Worm (Caenorhabditis elegans) whole organism, young adult: ENCODE measurements around the gene T20G5.9.

ENCODE experiments used
- B0019.2 ChIP-seq: fragments of 200-800 bp; sonication (Bioruptor generic); conservative IDR thresholded peaks from 2 replicates; pipeline ENCODE4 v1.3.6; 2022; ENCODE audit warnings: missing genetic modification reagents, missing genetic modification characterization, missing compliant biosample characterization
- B0035.1 ChIP-seq: sonication (generic microtip); optimal IDR thresholded peaks from 2 replicates; lab custom pipeline; 2016; ENCODE audit warnings: missing genetic modification characterization, mild to moderate bottlenecking, missing compliant biosample characterization, missing genotype, missing genetic modification reagents
- F10E7.11 ChIP-seq: sonication (generic microtip); optimal IDR thresholded peaks from 2 replicates; lab custom pipeline; 2017; ENCODE audit warnings: mild to moderate bottlenecking, missing genetic modification characterization, moderate library complexity, missing compliant biosample characterization
- F22D6.2 ChIP-seq: sonication (generic microtip); optimal IDR thresholded peaks from 2 replicates; lab custom pipeline; 2016; ENCODE audit warnings: mild to moderate bottlenecking, missing genetic modification characterization, missing compliant biosample characterization
- F23B12.7 ChIP-seq: sonication (generic microtip); optimal IDR thresholded peaks from 2 replicates; lab custom pipeline; 2017; ENCODE audit warnings: missing genetic modification characterization, mild to moderate bottlenecking, missing compliant biosample characterization, antibody characterized with exemption, moderate library complexity; ENCODE audit not compliant: insufficient read depth
- F49E8.2 ChIP-seq: sonication (generic microtip); optimal IDR thresholded peaks from 3 replicates; lab custom pipeline; 2017; ENCODE audit warnings: missing genetic modification characterization, mild to moderate bottlenecking, missing compliant biosample characterization, antibody characterized with exemption, moderate library complexity; ENCODE audit not compliant: insufficient read depth
- F57C9.4 ChIP-seq: sonication (generic microtip); optimal IDR thresholded peaks from 2 replicates; lab custom pipeline; 2017; ENCODE audit warnings: mild to moderate bottlenecking, missing genetic modification characterization, missing compliant biosample characterization
- T07F8.4 ChIP-seq: sonication (generic microtip); optimal IDR thresholded peaks from 2 replicates; lab custom pipeline; 2016; ENCODE audit warnings: mild to moderate bottlenecking, missing genetic modification characterization, moderate library complexity, missing compliant biosample characterization
- ZK185.1 ChIP-seq: sonication (generic microtip); optimal IDR thresholded peaks from 2 replicates; lab custom pipeline; 2016; ENCODE audit warnings: mild to moderate bottlenecking, missing genetic modification characterization, missing compliant biosample characterization; ENCODE audit not compliant: poor library complexity, severe bottlenecking
- aptf-3 ChIP-seq: fragments of 200-800 bp; sonication (Bioruptor generic); IDR thresholded peaks from 2 replicates; pipeline ENCODE4 v1.3.6; 2022; ENCODE audit warnings: missing genetic modification characterization, missing compliant biosample characterization
- atf-7 ChIP-seq: sonication (generic microtip); optimal IDR thresholded peaks from 2 replicates; lab custom pipeline; 2017; ENCODE audit warnings: mild to moderate bottlenecking, missing genetic modification characterization, missing compliant biosample characterization
- athp-1 ChIP-seq: sonication (generic microtip); optimal IDR thresholded peaks from 2 replicates; lab custom pipeline; 2017; ENCODE audit warnings: mild to moderate bottlenecking, missing genetic modification characterization, missing compliant biosample characterization
- attf-5 ChIP-seq: fragments of 200-800 bp; sonication (Bioruptor generic); optimal IDR thresholded peaks from 2 replicates; lab custom pipeline; 2018; ENCODE audit warnings: mild to moderate bottlenecking, missing genetic modification characterization, missing compliant biosample characterization
- ccch-3 ChIP-seq: fragments of 200-800 bp; sonication (Bioruptor generic); optimal IDR thresholded peaks from 2 replicates; lab custom pipeline; 2018; ENCODE audit warnings: mild to moderate bottlenecking, missing genetic modification characterization, missing compliant biosample characterization
- cebp-1 ChIP-seq, 2 experiments: fragments of 200-800 bp in 1 of 2; sonication (Bioruptor generic) in 1 of 2; sonication (generic microtip) in 1 of 2; IDR thresholded peaks in 1 of 2; optimal IDR thresholded peaks in 1 of 2; 2 replicates each; pipeline versions ENCODE4 v1.3.6 to Lab custom; 2017 to 2022; ENCODE audit warnings: missing compliant biosample characterization in 2 of 2, missing genetic modification characterization in 2 of 2, mild to moderate bottlenecking in 1 of 2, missing genetic modification reagents in 1 of 2, moderate library complexity in 1 of 2
- cebp-2 ChIP-seq: fragments of 200-800 bp; sonication (Bioruptor generic); IDR thresholded peaks from 2 replicates; pipeline ENCODE4 v1.3.6; 2022; ENCODE audit warnings: missing genetic modification characterization, missing compliant biosample characterization
- ceh-100 ChIP-seq: fragments of 200-800 bp; sonication (Bioruptor generic); IDR thresholded peaks from 2 replicates; pipeline ENCODE4 v1.3.6; 2022; ENCODE audit warnings: missing genetic modification reagents, missing genetic modification characterization, missing compliant biosample characterization
- ceh-79 ChIP-seq: sonication (generic microtip); optimal IDR thresholded peaks from 2 replicates; lab custom pipeline; 2017; ENCODE audit warnings: mild to moderate bottlenecking, missing genetic modification characterization, missing compliant biosample characterization
- ceh-91 ChIP-seq: fragments of 200-800 bp; sonication (Bioruptor generic); IDR thresholded peaks from 2 replicates; pipeline ENCODE4 v1.3.6; 2022; ENCODE audit warnings: missing genetic modification reagents, missing genetic modification characterization, missing compliant biosample characterization
- chd-7 ChIP-seq: sonication (generic microtip); optimal IDR thresholded peaks from 2 replicates; lab custom pipeline; 2016; ENCODE audit warnings: mild to moderate bottlenecking, missing genetic modification characterization, moderate library complexity, missing compliant biosample characterization
- die-1 ChIP-seq: sonication (generic microtip); optimal IDR thresholded peaks from 2 replicates; lab custom pipeline; 2016; ENCODE audit warnings: missing genotype, mild to moderate bottlenecking, missing genetic modification characterization, missing compliant biosample characterization
- egrh-3 ChIP-seq: fragments of 200-800 bp; sonication (Bioruptor generic); IDR thresholded peaks from 2 replicates; pipeline ENCODE4 v1.3.6; 2022; ENCODE audit warnings: missing genetic modification reagents, missing genetic modification characterization, missing compliant biosample characterization
- hmg-20 ChIP-seq: fragments of 200-800 bp; sonication (Bioruptor generic); IDR thresholded peaks from 2 replicates; pipeline ENCODE4 v1.3.6; 2022; ENCODE audit warnings: missing genetic modification reagents, missing genetic modification characterization, missing compliant biosample characterization
- hrde-1 ChIP-seq: sonication (generic microtip); optimal IDR thresholded peaks from 2 replicates; lab custom pipeline; 2016; ENCODE audit warnings: missing genetic modification characterization, mild to moderate bottlenecking, missing compliant biosample characterization, moderate library complexity, missing genotype, missing genetic modification reagents, borderline replicate concordance
- lin-40 ChIP-seq: sonication (generic microtip); optimal IDR thresholded peaks from 2 replicates; lab custom pipeline; 2016; ENCODE audit warnings: missing genetic modification characterization, mild to moderate bottlenecking, missing compliant biosample characterization, missing genotype, missing genetic modification reagents
- lin-54 ChIP-seq: fragments of 200-800 bp; sonication (Bioruptor generic); optimal IDR thresholded peaks from 2 replicates; lab custom pipeline; 2018; ENCODE audit warnings: mild to moderate bottlenecking, missing genetic modification characterization, missing compliant biosample characterization
- lsl-1 ChIP-seq: fragments of 200-800 bp; sonication (Bioruptor generic); optimal IDR thresholded peaks from 2 replicates; lab custom pipeline; 2018; ENCODE audit warnings: mild to moderate bottlenecking, missing genetic modification characterization, moderate library complexity, missing compliant biosample characterization
- madf-10 ChIP-seq: sonication (generic microtip); optimal IDR thresholded peaks from 2 replicates; lab custom pipeline; 2016; ENCODE audit warnings: mild to moderate bottlenecking, missing genetic modification characterization, missing compliant biosample characterization
- mes-4 ChIP-seq: sonication (generic microtip); optimal IDR thresholded peaks from 2 replicates; lab custom pipeline; 2016; ENCODE audit warnings: missing genotype, missing genetic modification characterization, missing compliant biosample characterization
- nhr-80 ChIP-seq: sonication (generic microtip); optimal IDR thresholded peaks from 2 replicates; lab custom pipeline; 2016; ENCODE audit warnings: missing genetic modification characterization, missing compliant biosample characterization
- nhr-90 ChIP-seq: sonication (generic microtip); optimal IDR thresholded peaks from 2 replicates; lab custom pipeline; 2016; ENCODE audit warnings: missing genotype, mild to moderate bottlenecking, missing genetic modification characterization, missing compliant biosample characterization
- pbrm-1 ChIP-seq: fragments of 200-800 bp; sonication (Bioruptor generic); IDR thresholded peaks from 2 replicates; pipeline ENCODE4 v1.3.6; 2022; ENCODE audit warnings: missing genetic modification reagents, missing genetic modification characterization, missing compliant biosample characterization
- pha-4 ChIP-seq: fragments of 150-350 bp; sonication (generic microtip); optimal IDR thresholded peaks from 2 replicates; lab custom pipeline; 2014; ENCODE audit warnings: missing biosample characterization, missing genetic modification reagents, missing genetic modification characterization
- snpc-3.4 ChIP-seq: sonication (generic microtip); optimal IDR thresholded peaks from 2 replicates; lab custom pipeline; 2017; ENCODE audit warnings: missing genetic modification characterization, mild to moderate bottlenecking, missing compliant biosample characterization, antibody characterized with exemption, moderate library complexity, missing genotype, missing genetic modification reagents
- snpc-4 ChIP-seq, 5 experiments: fragments of 150-350 bp in 1 of 5; sonication (generic microtip) in 4 of 5; optimal IDR thresholded peaks; 2 replicates each; lab custom pipeline; 2014 to 2018; ENCODE audit warnings: missing genetic modification characterization in 5 of 5, missing biosample characterization in 3 of 5, antibody characterized with exemption in 2 of 5, mild to moderate bottlenecking in 2 of 5, missing compliant biosample characterization in 2 of 5, missing genotype in 2 of 5, moderate library complexity in 2 of 5, missing genetic modification reagents in 1 of 5
- sptf-2 ChIP-seq: fragments of 200-800 bp; sonication (Bioruptor generic); optimal IDR thresholded peaks from 2 replicates; lab custom pipeline; 2018; ENCODE audit warnings: mild to moderate bottlenecking, missing genetic modification characterization, missing compliant biosample characterization
- tbp1 ChIP-seq: fragments of 200-800 bp; sonication (Bioruptor generic); optimal IDR thresholded peaks from 2 replicates; lab custom pipeline; 2018; ENCODE audit warnings: mild to moderate bottlenecking, missing genetic modification characterization, missing compliant biosample characterization
- tlf-1 ChIP-seq: fragments of 200-800 bp; sonication (Bioruptor generic); optimal IDR thresholded peaks from 2 replicates; lab custom pipeline; 2018; ENCODE audit warnings: mild to moderate bottlenecking, missing genetic modification characterization, missing compliant biosample characterization
- unc-130 ChIP-seq: sonication (generic microtip); optimal IDR thresholded peaks from 2 replicates; lab custom pipeline; 2016; ENCODE audit warnings: missing genetic modification reagents, missing genetic modification characterization, missing compliant biosample characterization
- unc-62 ChIP-seq: fragments of 150-350 bp; optimal IDR thresholded peaks from 2 replicates; lab custom pipeline; 2014; ENCODE audit warnings: missing biosample characterization, missing genetic modification reagents, missing genetic modification characterization
- zim-3 ChIP-seq: sonication (generic microtip); optimal IDR thresholded peaks from 2 replicates; lab custom pipeline; 2017; ENCODE audit warnings: mild to moderate bottlenecking, missing genetic modification characterization, moderate library complexity, missing compliant biosample characterization
- ztf-18 ChIP-seq: sonication (generic microtip); optimal IDR thresholded peaks from 2 replicates; lab custom pipeline; 2016; ENCODE audit warnings: missing genotype, mild to moderate bottlenecking, missing genetic modification characterization, missing compliant biosample characterization
- ztf-25 ChIP-seq: fragments of 200-800 bp; sonication (Bioruptor generic); IDR thresholded peaks from 2 replicates; pipeline ENCODE4 v1.3.6; 2022; ENCODE audit warnings: missing genetic modification reagents, missing genetic modification characterization, missing compliant biosample characterization
- ztf-26 ChIP-seq: sonication (generic microtip); optimal IDR thresholded peaks from 2 replicates; lab custom pipeline; 2017; ENCODE audit warnings: missing genetic modification characterization, missing compliant biosample characterization

Gene T20G5.9

DNA sequence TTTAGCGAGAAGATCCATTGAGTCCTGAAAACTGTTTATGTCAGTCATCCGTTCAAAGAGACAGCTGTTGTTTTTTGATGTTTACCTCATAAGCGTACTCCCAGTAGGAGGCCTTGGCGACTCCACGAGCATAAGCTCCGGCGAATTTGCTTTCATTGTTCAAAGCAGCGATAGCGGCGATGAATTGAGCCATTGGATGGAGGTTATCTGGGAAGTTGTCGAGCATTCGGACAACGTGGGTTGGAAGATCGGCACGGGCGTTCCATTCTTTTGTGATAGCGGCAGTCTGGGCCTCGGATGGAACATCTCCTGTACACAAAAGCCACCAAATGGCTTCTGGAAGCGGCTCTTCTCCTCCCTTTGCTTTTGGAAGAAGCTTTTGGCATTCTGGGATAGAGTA is 6.2 kb downstream of the T20G5.9 start (continued):
- no peak for TF ChIP-seq ceh-91 (GFP tag; lab: Robert Waterston, UW)
- no peak for TF ChIP-seq aptf-3 (GFP tag; lab: Robert Waterston, UW)
- no peak for TF ChIP-seq sptf-2 (GFP tag; lab: Kevin White, UChicago)
- TF ChIP-seq, all 124 proteins: peak for 0

ce11 chrIII:10216585-10217278 is 7.1 kb downstream of the T20G5.9 start, which contains the start of gene cts-1:
Gene cts-1 (minus strand): TSS chrIII:10216635.
- TF ChIP-seq unc-62 = peak; percentile 55
- TF ChIP-seq nhr-80 = peak; percentile 95
- no peak for TF ChIP-seq zim-3 (tag; lab: Kevin White, UChicago)
- TF ChIP-seq athp-1 (tag; lab: Kevin White, UChicago) = peak; percentile 53
- peak; percentile 7 for TF ChIP-seq ztf-26 (tag; lab: Kevin White, UChicago)
- TF ChIP-seq F23B12.7 (tag; lab: Kevin White, UChicago) = peak; percentile 57
- TF ChIP-seq hrde-1 (tag; lab: Kevin White, UChicago) = no peak
- no peak for TF ChIP-seq pha-4 (tag; lab: Kevin White, UChicago)
- no peak for TF ChIP-seq cebp-2 (GFP tag; lab: Robert Waterston, UW)
- no peak for TF ChIP-seq hmg-20 (GFP tag; lab: Robert Waterston, UW)
- no peak for TF ChIP-seq mes-4
- TF ChIP-seq pbrm-1 (GFP tag; lab: Robert Waterston, UW) = no peak
- TF ChIP-seq cebp-1 (GFP tag; IDR thresholded peaks at IDR 0.05; lab: Robert Waterston, UW) = no peak
- TF ChIP-seq cebp-1 (tag; optimal IDR thresholded peaks at IDR 0.05; lab: Kevin White, UChicago) = peak; percentile 73
- peak; percentile 63 for TF ChIP-seq nhr-90
- peak; percentile 49 for TF ChIP-seq B0035.1 (tag; lab: Kevin White, UChicago)
- TF ChIP-seq ZK185.1 (tag; lab: Kevin White, UChicago) = peak; percentile 63
- peak; percentile 7 for TF ChIP-seq snpc-3.4
- peak; percentile 39 for TF ChIP-seq lsl-1 (GFP tag; lab: Kevin White, UChicago)
- TF ChIP-seq madf-10 (tag; lab: Kevin White, UChicago) = peak; percentile 61
- TF ChIP-seq F49E8.2 (tag; lab: Kevin White, UChicago) = peak; percentile 23
- peak; percentile 37 for TF ChIP-seq chd-7 (tag; lab: Kevin White, UChicago)
- peak; percentile 54 for TF ChIP-seq ztf-18 (tag; lab: Kevin White, UChicago)
- TF ChIP-seq ccch-3 = no peak
- no peak for TF ChIP-seq egrh-3 (GFP tag; lab: Robert Waterston, UW)
- TF ChIP-seq B0019.2 (GFP tag; lab: Robert Waterston, UW) = no peak
- peak; percentile 80 for TF ChIP-seq atf-7 (tag; lab: Kevin White, UChicago)
- no peak for TF ChIP-seq ceh-100 (GFP tag; lab: Robert Waterston, UW)
- peak; percentile 57 for TF ChIP-seq lin-54 (GFP tag; lab: Kevin White, UChicago)
- peak; percentile 71 for TF ChIP-seq tlf-1 (GFP tag; lab: Kevin White, UChicago)
- peak; percentile 59 for TF ChIP-seq tbp1 (GFP tag; lab: Kevin White, UChicago)
- TF ChIP-seq F22D6.2 (tag; lab: Kevin White, UChicago) = peak; percentile 75
- peak; percentile 36 for TF ChIP-seq die-1 (tag; lab: Kevin White, UChicago)
- peak; percentile 19 for TF ChIP-seq ceh-79 (tag; lab: Kevin White, UChicago)
- no peak for TF ChIP-seq unc-130 (GFP tag; lab: Kevin White, UChicago)
- peak; percentile 92 for TF ChIP-seq attf-5 (GFP tag; lab: Kevin White, UChicago)
- TF ChIP-seq F57C9.4 (tag; lab: Kevin White, UChicago) = no peak
- no peak for TF ChIP-seq ztf-25
- TF ChIP-seq F10E7.11 (tag; lab: Kevin White, UChicago) = peak; percentile 32
- no peak for TF ChIP-seq T07F8.4 (tag; lab: Kevin White, UChicago)
- peak; percentile 60 for TF ChIP-seq snpc-4 (GFP tag; optimal IDR thresholded peaks at IDR 0.05; lab: Kevin White, UChicago)
- peak in 3 of 4 experiments; percentile 57 to 62 (median 61) for TF ChIP-seq snpc-4 (tag; optimal IDR thresholded peaks at IDR 0.05; lab: Kevin White, UChicago)
- TF ChIP-seq lin-40 = peak; percentile 73
